Fruit fly (Drosophila melanogaster): ENCODE results near the gene whe.

The whe gene

dm6 chrX:21387695-21388094 lies 14.9 kb downstream of the whe start, which contains the start of gene Ddx56:
Ddx56 (minus strand) TSS chrX:21387946.
- TF ChIP-seq BEAF-32 (GFP tag; optimal IDR thresholded peaks at IDR 0.05) (peak; percentile 55), insv (GFP tag; optimal IDR thresholded peaks at IDR 0.05) (no peak), CG3995 (GFP tag; optimal IDR thresholded peaks at IDR 0.05) (peak; percentile 29), CG8388 (GFP tag; optimal IDR thresholded peaks at IDR 0.05) (no peak), Doc3 (GFP tag; IDR thresholded peaks at IDR 0.05; ENCODE audit: partially characterized antibody) (peak; percentile 47; the same call in 2 of the 3 replicates), HLH4C (GFP tag; IDR thresholded peaks at IDR 0.05; ENCODE audit: partially characterized antibody) (peak; percentile 62; the same call in 2 of the 3 replicates), hbn (GFP tag; IDR thresholded peaks at IDR 0.05; ENCODE audit: partially characterized antibody) (peak; percentile 47), E2f2 (GFP tag; IDR thresholded peaks at IDR 0.05) (0 out of 2 replicates have a peak, but pooled peaks have one; percentile 13), amos (GFP tag; IDR thresholded peaks at IDR 0.05; ENCODE audit: partially characterized antibody) (peak; percentile 70), tna (GFP tag; IDR thresholded peaks at IDR 0.05; ENCODE audit: partially characterized antibody) (0 out of 2 replicates have a peak, but pooled peaks have one; percentile 16), Hr39 (optimal IDR thresholded peaks at IDR 0.05) (no peak), CG2116 (GFP tag; optimal IDR thresholded peaks at IDR 0.05) (peak; percentile 9), Fer1 (GFP tag; optimal IDR thresholded peaks at IDR 0.05) (no peak), inv (GFP tag; IDR thresholded peaks at IDR 0.05; ENCODE audit: partially characterized antibody) (peak; percentile 15; the same call in 1 of the 2 replicates), ewg (GFP tag; optimal IDR thresholded peaks at IDR 0.05) (peak; percentile 66), MBD-R2 (GFP tag; IDR thresholded peaks at IDR 0.05) (peak; percentile 46; the same call in 1 of the 2 replicates), sna (GFP tag; IDR thresholded peaks at IDR 0.05; ENCODE audit: partially characterized antibody) (peak; percentile 51; the same call in 1 of the 2 replicates), CG14860 (GFP tag; IDR thresholded peaks at IDR 0.05; ENCODE audit: partially characterized antibody) (0 out of 3 replicates have a peak, but pooled peaks have one; percentile 22), chinmo (GFP tag; IDR thresholded peaks at IDR 0.05; ENCODE audit: partially characterized antibody) (0 out of 4 replicates have a peak, but pooled peaks have one; percentile 65), CG2712 (tag; optimal IDR thresholded peaks at IDR 0.05) (no peak), Rx (GFP tag; IDR thresholded peaks at IDR 0.05) (no peak), sug (tag; optimal IDR thresholded peaks at IDR 0.05) (no peak), Scr (GFP tag; IDR thresholded peaks at IDR 0.05; ENCODE audit: partially characterized antibody) (peak; percentile 71), Bgb (GFP tag; IDR thresholded peaks at IDR 0.05; ENCODE audit: partially characterized antibody) (peak; percentile 47; the same call in 1 of the 2 replicates), Fer3 (tag; optimal IDR thresholded peaks at IDR 0.05) (no peak), Dref (GFP tag; IDR thresholded peaks at IDR 0.05) (peak; percentile 69), vnd (GFP tag; IDR thresholded peaks at IDR 0.05; ENCODE audit: partially characterized antibody) (0 out of 3 replicates have a peak, but pooled peaks have one; percentile 42), CG6813 (GFP tag; optimal IDR thresholded peaks at IDR 0.05) (no peak), unc-4 (GFP tag; IDR thresholded peaks at IDR 0.05; ENCODE audit: partially characterized antibody) (peak; percentile 63), dm (GFP tag; optimal IDR thresholded peaks at IDR 0.05) (peak; percentile 29), CG13287 (GFP tag; IDR thresholded peaks at IDR 0.05; ENCODE audit: partially characterized antibody) (peak; percentile 71), knrl (GFP tag; IDR thresholded peaks at IDR 0.05; ENCODE audit: partially characterized antibody) (peak; percentile 43; the same call in 2 of the 3 replicates), Spps (tag; optimal IDR thresholded peaks at IDR 0.05) (no peak), CG2129 (GFP tag; IDR thresholded peaks at IDR 0.05; ENCODE audit: partially characterized antibody) (peak; percentile 23), CG11398 (GFP tag; optimal IDR thresholded peaks at IDR 0.05) (no peak), CG4820 (GFP tag; optimal IDR thresholded peaks at IDR 0.05) (no peak), pzg (GFP tag; optimal IDR thresholded peaks at IDR 0.05) (peak; percentile 8), MESR4 (GFP tag; optimal IDR thresholded peaks at IDR 0.05) (peak; percentile 85), tx (GFP tag; optimal IDR thresholded peaks at IDR 0.05) (no peak), row (GFP tag; IDR thresholded peaks at IDR 0.05) (peak; percentile 43; the same call in 2 of the 3 replicates), YL-1 (GFP tag; optimal IDR thresholded peaks at IDR 0.05) (peak; percentile 33), btn (GFP tag; optimal IDR thresholded peaks at IDR 0.05) (no peak), mam (GFP tag; optimal IDR thresholded peaks at IDR 0.05) (no peak), CG6791 (GFP tag; IDR thresholded peaks at IDR 0.05; ENCODE audit: partially characterized antibody) (0 out of 3 replicates have a peak, but pooled peaks have one; percentile 15), Opbp (GFP tag; IDR thresholded peaks at IDR 0.05; ENCODE audit: partially characterized antibody) (peak; percentile 59; the same call in 2 of the 3 replicates), zen2 (GFP tag; IDR thresholded peaks at IDR 0.05; ENCODE audit: partially characterized antibody) (peak; percentile 43; the same call in 1 of the 3 replicates), CG18619 (GFP tag; optimal IDR thresholded peaks at IDR 0.05) (no peak)

All from whole organism, embryonic.